Worm (Caenorhabditis elegans): ENCODE results near the gene pgph-3.

Gene pgph-3

ce11 chrV:5805467-5805866, 41.8 kb upstream of the pgph-3 start, which contains the start of gene ZC250.5:
TSS of gene ZC250.5 (plus strand) at chrV:5805767.
- TF ChIP-seq attf-5 (GFP tag; optimal IDR thresholded peaks at IDR 0.05) (no peak), hsf-1 (GFP tag; IDR thresholded peaks at IDR 0.05) (no peak), attf-6 (GFP tag; IDR thresholded peaks at IDR 0.05) (no peak), K12H6.12 (tag; optimal IDR thresholded peaks at IDR 0.05) (no peak), nhr-27 (tag; optimal IDR thresholded peaks at IDR 0.05) (no peak), F37B4.10 (GFP tag; IDR thresholded peaks at IDR 0.05) (no peak), Y56A3A.18 (GFP tag; IDR thresholded peaks at IDR 0.05) (no peak), egl-44 (GFP tag; IDR thresholded peaks at IDR 0.05) (no peak), tlf-1 (GFP tag; optimal IDR thresholded peaks at IDR 0.05) (no peak), B0035.1 (tag; optimal IDR thresholded peaks at IDR 0.05) (no peak), cebp-1 (GFP tag; IDR thresholded peaks at IDR 0.05) (no peak), cebp-1 (tag; optimal IDR thresholded peaks at IDR 0.05) (no peak), B0261.1 (tag; optimal IDR thresholded peaks at IDR 0.05) (no peak), mxl-1 (tag; optimal IDR thresholded peaks at IDR 0.05) (no peak), Y79H2A.3 (GFP tag; conservative IDR thresholded peaks at IDR 0.05) (no peak), nhr-90 (tag; optimal IDR thresholded peaks at IDR 0.05) (no peak), nfya-2 (GFP tag; IDR thresholded peaks at IDR 0.05) (no peak), ztf-3 (GFP tag; optimal IDR thresholded peaks at IDR 0.05) (no peak), sdz-38 (tag; optimal IDR thresholded peaks at IDR 0.05) (no peak), Y95B8A.8 (GFP tag; IDR thresholded peaks at IDR 0.05) (no peak)

- TF ChIP-seq madf-3 (GFP tag; IDR thresholded peaks at IDR 0.05) (no peak), Y53F4B.3 (GFP tag; IDR thresholded peaks at IDR 0.05) (no peak), ceh-100 (GFP tag; IDR thresholded peaks at IDR 0.05) (no peak), chd-7 (tag; optimal IDR thresholded peaks at IDR 0.05) (no peak), F10E7.11 (tag; optimal IDR thresholded peaks at IDR 0.05) (no peak), B0336.3 (GFP tag; IDR thresholded peaks at IDR 0.05) (no peak), atf-7 (tag; optimal IDR thresholded peaks at IDR 0.05) (no peak), snpc-4 (GFP tag; optimal IDR thresholded peaks at IDR 0.05) (no peak), snpc-4 (tag; optimal IDR thresholded peaks at IDR 0.05) (no peak), attf-5 (GFP tag; optimal IDR thresholded peaks at IDR 0.05) (no peak), ztf-28 (GFP tag; IDR thresholded peaks at IDR 0.05) (no peak), let-607 (tag; optimal IDR thresholded peaks at IDR 0.05) (no peak), hmg-1.2 (GFP tag; IDR thresholded peaks at IDR 0.05) (no peak), ZK185.1 (tag; optimal IDR thresholded peaks at IDR 0.05; ENCODE audit: poor library complexity, severe bottlenecking) (no peak), Y95B8A.8 (GFP tag; IDR thresholded peaks at IDR 0.05) (no peak), hsf-1 (GFP tag; IDR thresholded peaks at IDR 0.05) (no peak), D2030.7 (GFP tag; IDR thresholded peaks at IDR 0.05) (no peak), let-526 (GFP tag; IDR thresholded peaks at IDR 0.05) (no peak)
Observed at ce11 chrV:5799373-5799772, 35.7 kb upstream of the pgph-3 start, which contains the start of gene cyn-17. TSS of gene cyn-17 (plus strand) at chrV:5799673.

- TF ChIP-seq ama-1 (optimal IDR thresholded peaks at IDR 0.05) (no peak), ama-1 (GFP tag; optimal IDR thresholded peaks at IDR 0.05) (no peak), C17E4.6 (GFP tag; IDR thresholded peaks at IDR 0.05) (no peak), athp-1 (tag; optimal IDR thresholded peaks at IDR 0.05) (no peak), rec-8 (tag; optimal IDR thresholded peaks at IDR 0.05) (no peak), hsf-1 (GFP tag; IDR thresholded peaks at IDR 0.05) (no peak), ztf-6 (GFP tag; IDR thresholded peaks at IDR 0.05) (no peak), sea-2 (GFP tag; IDR thresholded peaks at IDR 0.05) (no peak), F23B12.7 (tag; optimal IDR thresholded peaks at IDR 0.05; ENCODE audit: insufficient read depth) (no peak), egrh-3 (GFP tag; IDR thresholded peaks at IDR 0.05) (no peak), ceh-27 (GFP tag; optimal IDR thresholded peaks at IDR 0.05) (no peak), Y95B8A.8 (GFP tag; IDR thresholded peaks at IDR 0.05) (no peak), snpc-4 (GFP tag; optimal IDR thresholded peaks at IDR 0.05) (no peak), snpc-4 (tag; optimal IDR thresholded peaks at IDR 0.05) (no peak), ztf-3 (GFP tag; optimal IDR thresholded peaks at IDR 0.05) (no peak), bed-2 (GFP tag; IDR thresholded peaks at IDR 0.05) (no peak), hrde-1 (tag; optimal IDR thresholded peaks at IDR 0.05; ENCODE audit: borderline replicate concordance) (no peak)
Observed at ce11 chrV:5798132-5798531, 34.5 kb upstream of the pgph-3 start, which contains the start of gene nstp-3. TSS of gene nstp-3 (minus strand) at chrV:5798232.
